Fruit fly (Drosophila melanogaster): ENCODE results near the gene nan.

DNA sequence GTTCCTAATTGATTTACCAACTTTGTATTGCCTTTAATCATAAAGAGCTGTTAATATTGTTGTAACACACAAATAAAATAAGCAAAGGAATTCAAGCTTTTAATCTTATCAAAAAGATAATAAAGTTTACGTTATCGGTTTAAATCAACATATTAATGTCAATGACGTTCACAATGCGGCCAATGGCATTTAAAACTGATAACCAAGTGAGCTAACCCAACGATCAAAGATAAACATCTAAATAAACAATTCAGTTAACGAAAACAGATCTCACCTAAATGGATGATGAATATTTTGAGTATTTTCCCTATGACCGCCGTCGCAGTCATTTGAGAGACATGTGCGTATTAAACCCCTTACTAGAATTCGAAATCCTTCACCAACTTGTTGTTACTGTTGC is 17.9 kb upstream of the nan start:
- TF ChIP-seq CG34367 (tag; optimal IDR thresholded peaks at IDR 0.05) (no peak), CG4496 (GFP tag; IDR thresholded peaks at IDR 0.05) (no peak)
